Fruit fly (Drosophila melanogaster): ENCODE data around the gene Sgt.

The Sgt gene

DNA sequence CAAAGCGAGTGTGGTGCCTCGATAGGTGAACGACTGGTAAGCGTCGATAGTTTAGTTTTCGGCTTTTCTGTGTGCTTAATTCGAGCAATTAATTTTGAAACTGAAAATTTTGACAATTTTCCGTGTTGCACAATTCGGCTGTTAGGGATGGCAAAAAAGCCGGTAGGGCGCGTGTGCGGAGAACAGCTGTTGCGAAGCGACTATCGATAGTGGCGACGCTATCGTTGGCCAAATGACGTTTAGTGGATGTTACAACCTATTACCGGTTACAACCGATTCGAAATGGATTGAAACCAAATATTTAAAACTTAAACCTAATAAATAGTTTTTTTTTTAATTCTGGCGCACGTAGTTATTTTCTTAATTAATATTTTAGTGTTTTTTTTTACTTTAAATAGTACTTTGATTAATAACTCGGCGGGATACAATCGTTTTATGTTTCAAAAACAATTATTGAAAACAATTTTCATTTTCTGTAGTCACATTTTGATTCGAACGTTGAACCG is 29.6 kb downstream of the Sgt start, which contains the start of the genes mEFTs and Dhc36C (continued):
- TF ChIP-seq mam (GFP tag; optimal IDR thresholded peaks at IDR 0.05) (no peak), esg (GFP tag; conservative IDR thresholded peaks at IDR 0.05) (no peak), vvl (GFP tag; IDR thresholded peaks at IDR 0.05) (peak; percentile 18; the same call in 1 of the 2 replicates), Rfx (GFP tag; IDR thresholded peaks at IDR 0.05) (peak; percentile 51), Fer3 (tag; optimal IDR thresholded peaks at IDR 0.05) (no peak), CG12236 (GFP tag; optimal IDR thresholded peaks at IDR 0.05) (no peak), CG10267 (tag; optimal IDR thresholded peaks at IDR 0.05) (peak; percentile 87), cas (GFP tag; IDR thresholded peaks at IDR 0.05) (no peak), ssp (GFP tag; IDR thresholded peaks at IDR 0.05) (no peak), Oli (tag; optimal IDR thresholded peaks at IDR 0.05) (no peak), tll (GFP tag; optimal IDR thresholded peaks at IDR 0.05) (no peak), Sox102F (GFP tag; optimal IDR thresholded peaks at IDR 0.05) (no peak), ap (GFP tag; IDR thresholded peaks at IDR 0.05) (no peak), bigmax (GFP tag; optimal IDR thresholded peaks at IDR 0.05) (no peak), bsh (GFP tag; optimal IDR thresholded peaks at IDR 0.05) (no peak), CG17186 (GFP tag; optimal IDR thresholded peaks at IDR 0.05) (peak; percentile 79), hbn (GFP tag; IDR thresholded peaks at IDR 0.05; ENCODE audit: partially characterized antibody) (peak; percentile 60), CG1647 (GFP tag; optimal IDR thresholded peaks at IDR 0.05) (no peak), CG17328 (GFP tag; IDR thresholded peaks at IDR 0.05) (no peak), slou (GFP tag; optimal IDR thresholded peaks at IDR 0.05) (no peak), CG31224 (GFP tag; IDR thresholded peaks at IDR 0.05) (no peak), jigr1 (GFP tag; IDR thresholded peaks at IDR 0.05) (no peak), zfh2 (GFP tag; optimal IDR thresholded peaks at IDR 0.05) (no peak), HmgZ (tag; optimal IDR thresholded peaks at IDR 0.05) (peak; percentile 37), scrt (GFP tag; optimal IDR thresholded peaks at IDR 0.05) (peak; percentile 45), Mad (GFP tag; optimal IDR thresholded peaks at IDR 0.05) (no peak), stwl (tag; optimal IDR thresholded peaks at IDR 0.05) (peak; percentile 70), inv (GFP tag; IDR thresholded peaks at IDR 0.05; ENCODE audit: partially characterized antibody) (peak; percentile 81), BEAF-32 (GFP tag; optimal IDR thresholded peaks at IDR 0.05) (peak; percentile 86), croc (GFP tag; conservative IDR thresholded peaks at IDR 0.05) (no peak), CG8944 (GFP tag; optimal IDR thresholded peaks at IDR 0.05) (no peak), lbe (GFP tag; optimal IDR thresholded peaks at IDR 0.05) (no peak), CG15479 (GFP tag; optimal IDR thresholded peaks at IDR 0.05) (peak; percentile 77), Med (GFP tag) (peak; percentile 85), CG8281 (tag; optimal IDR thresholded peaks at IDR 0.05) (no peak), pb (GFP tag; optimal IDR thresholded peaks at IDR 0.05) (no peak), ERR (GFP tag; optimal IDR thresholded peaks at IDR 0.05) (no peak), CG2202 (tag; optimal IDR thresholded peaks at IDR 0.05) (no peak), dan (GFP tag; IDR thresholded peaks at IDR 0.05) (no peak), Nf-YA (GFP tag; IDR thresholded peaks at IDR 0.05) (no peak), tin (GFP tag; optimal IDR thresholded peaks at IDR 0.05) (no peak)
